Fruit fly (Drosophila melanogaster): ENCODE data around the gene CG4080.

The CG4080 gene

DNA sequence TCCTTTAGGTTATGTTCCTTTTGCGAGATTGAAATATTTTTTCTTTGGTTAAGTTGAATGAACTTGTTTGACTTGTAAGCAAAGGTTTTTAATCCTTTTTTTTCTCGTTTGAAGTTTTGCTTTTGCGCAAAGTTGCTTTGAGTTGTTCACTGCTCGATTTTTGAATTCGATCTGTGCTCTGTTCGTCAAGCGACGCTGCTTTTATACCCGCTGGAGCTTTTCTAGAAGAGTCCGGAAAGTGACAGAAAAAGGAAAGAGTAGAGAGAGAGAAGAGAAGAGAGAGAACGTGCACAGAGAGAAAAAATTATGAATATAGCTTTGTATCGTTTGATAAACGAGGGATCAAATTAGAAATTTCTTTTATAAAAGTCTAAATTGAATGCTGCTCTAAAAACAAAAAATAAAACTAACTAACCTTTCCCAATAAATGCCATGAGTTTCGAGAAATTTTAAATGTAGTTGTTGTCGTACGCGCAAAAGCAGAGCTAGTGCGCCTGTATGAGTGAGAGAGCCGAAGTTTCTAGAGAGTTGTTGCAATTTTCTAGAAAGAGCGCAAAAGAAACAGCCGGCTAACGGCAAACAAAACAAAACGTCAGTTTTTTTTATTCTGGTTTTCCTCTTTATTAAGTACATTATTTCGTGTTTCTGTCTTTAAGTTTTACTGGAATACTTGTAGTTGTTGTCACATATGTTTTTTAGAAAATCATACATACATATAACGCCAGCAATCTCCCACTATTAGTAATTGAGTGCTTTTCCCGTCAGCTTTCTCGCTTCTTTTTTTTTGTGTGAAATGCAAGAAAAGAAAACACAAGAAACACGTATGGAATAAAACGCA is 21.6 kb downstream of the CG4080 start, which contains the start of gene Hsp26:
Gene Hsp26, minus strand, starts transcription at position 230 of the 838 bp plus-strand sequence.
- TF ChIP-seq psq (optimal IDR thresholded peaks at IDR 0.05) (no peak), EcR (GFP tag; optimal IDR thresholded peaks at IDR 0.05) (peak; percentile 74 to 96)

DNA sequence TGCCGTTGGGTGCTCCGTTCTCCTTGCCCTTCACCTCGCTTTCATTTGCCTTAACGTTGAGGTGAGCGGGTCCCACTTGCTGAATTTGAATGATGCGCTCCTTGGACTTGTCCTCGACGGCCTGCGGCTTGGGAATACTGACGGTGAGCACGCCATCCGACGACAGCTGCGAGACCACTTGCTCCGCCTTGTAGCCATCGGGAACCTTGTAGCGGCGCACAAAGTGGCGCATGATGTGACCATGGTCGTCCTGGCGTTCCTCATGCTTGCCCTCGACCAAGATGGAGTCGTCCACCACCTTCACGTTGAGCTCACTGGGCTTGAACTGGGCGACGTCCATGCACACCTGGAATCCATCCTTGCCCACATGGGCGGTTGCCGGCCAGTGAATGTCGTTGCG is 22.5 kb downstream of the CG4080 start:
- TF ChIP-seq pan (optimal IDR thresholded peaks at IDR 0.05) (no peak), psq (optimal IDR thresholded peaks at IDR 0.05) (no peak), CG8478 (optimal IDR thresholded peaks at IDR 0.05) (no peak), Dll (optimal IDR thresholded peaks at IDR 0.05) (no peak), usp (GFP tag; optimal IDR thresholded peaks at IDR 0.05) (no peak), EcR (GFP tag; optimal IDR thresholded peaks at IDR 0.05) (no peak)

DNA sequence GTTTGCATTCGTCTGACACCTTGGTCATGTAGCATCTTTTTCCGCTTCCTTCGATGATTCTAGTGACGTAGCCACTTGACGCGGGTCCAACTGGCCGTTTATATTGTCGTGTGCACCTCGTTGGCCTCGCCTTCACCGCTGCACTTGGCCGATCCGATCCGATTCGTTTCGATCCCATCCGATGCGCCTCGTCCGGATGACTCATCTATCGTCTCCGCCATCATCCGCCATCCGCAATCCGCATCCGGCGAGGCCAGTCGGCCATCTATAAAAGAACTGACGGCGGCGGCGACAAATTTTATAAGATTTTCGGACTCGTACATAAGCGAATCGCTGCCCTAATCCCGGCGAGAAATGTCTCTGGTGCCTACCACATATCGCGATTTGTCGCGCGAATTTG is 23.9 kb downstream of the CG4080 start, which contains the start of gene CG4461:
Gene CG4461, plus strand, starts transcription at position 301 of the 400 bp plus-strand sequence.
- TF ChIP-seq pan (optimal IDR thresholded peaks at IDR 0.05) = no peak

DNA sequence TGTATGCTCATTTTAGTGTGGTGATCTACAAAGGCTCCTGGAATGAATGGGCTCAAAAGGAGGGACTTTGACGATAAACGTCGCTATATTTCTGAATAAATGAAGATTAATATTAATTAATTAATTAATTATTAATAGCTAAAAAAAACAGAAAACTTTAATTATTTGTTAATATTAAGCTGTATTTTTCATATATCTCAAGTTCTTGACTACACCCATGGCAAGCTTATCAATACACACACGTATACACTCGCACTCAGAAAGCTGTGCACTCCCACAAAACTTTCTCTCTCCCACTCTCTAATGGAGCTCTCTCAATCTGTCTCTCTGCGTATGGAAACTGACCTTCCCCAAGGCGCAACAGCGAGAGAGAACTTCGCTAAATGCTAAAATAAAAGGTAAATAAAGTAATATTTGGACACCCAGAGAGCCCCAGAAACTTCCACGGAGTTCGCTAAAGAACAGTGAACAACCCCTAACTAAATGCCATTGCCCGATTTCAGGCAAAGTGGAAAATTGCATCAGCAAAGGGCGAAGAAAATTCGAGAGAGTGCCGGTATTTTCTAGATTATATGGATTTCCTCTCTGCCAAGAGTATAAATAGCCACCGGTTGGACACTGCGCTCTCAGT is 25.5 kb downstream of the CG4080 start:
- TF ChIP-seq CG8478 (optimal IDR thresholded peaks at IDR 0.05) = no peak
- peak; percentile 26 to 68 for TF ChIP-seq EcR (GFP tag; optimal IDR thresholded peaks at IDR 0.05)
- no peak for TF ChIP-seq pan (optimal IDR thresholded peaks at IDR 0.05)
- TF ChIP-seq Dll (optimal IDR thresholded peaks at IDR 0.05) = no peak
- no peak for TF ChIP-seq usp (GFP tag; optimal IDR thresholded peaks at IDR 0.05)
- TF ChIP-seq psq (optimal IDR thresholded peaks at IDR 0.05) = no peak

DNA sequence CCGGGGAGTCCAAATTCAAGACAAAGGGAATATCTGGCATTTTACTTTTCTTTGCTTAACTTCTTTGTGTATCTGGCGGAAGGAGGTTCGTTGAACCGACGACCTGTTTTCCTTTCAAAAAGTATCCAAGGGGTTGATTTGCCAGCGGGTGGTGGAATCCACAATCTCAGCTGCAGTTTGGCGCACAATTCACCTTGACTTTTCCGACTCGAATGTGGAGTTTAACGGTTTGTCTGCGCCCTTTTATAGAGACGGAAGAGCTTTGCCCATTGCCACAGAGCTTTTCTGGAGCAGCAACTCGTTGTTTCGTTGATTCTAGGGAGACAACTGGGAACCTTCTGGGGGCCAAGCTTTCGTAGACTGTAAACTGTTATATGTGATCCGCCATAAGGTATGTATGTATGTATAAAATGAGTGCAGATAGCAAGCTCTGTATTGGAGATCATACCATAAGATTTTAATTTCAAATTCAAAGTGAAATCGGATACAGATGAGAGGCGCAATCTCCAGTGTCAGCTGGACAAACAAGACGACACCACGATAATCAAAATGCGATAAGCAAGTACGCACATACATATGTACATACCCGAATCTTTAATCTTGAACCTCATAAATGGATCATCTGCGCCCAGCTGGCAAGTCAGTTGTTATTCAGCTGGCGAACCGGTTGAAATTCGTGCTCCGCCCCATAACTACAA is 26.6 kb downstream of the CG4080 start, which contains the start of the genes Hsp67Bc, CG4456 and Hsp22:
Gene Hsp67Bc, minus strand, starts transcription at position 220 of the 698 bp plus-strand sequence.
Gene CG4456, plus strand, starts transcription at position 445 of the 698 bp plus-strand sequence.
Gene Hsp22, plus strand, starts transcription at position 654 of the 698 bp plus-strand sequence.
- no peak for TF ChIP-seq usp (GFP tag; optimal IDR thresholded peaks at IDR 0.05)
- TF ChIP-seq pan (optimal IDR thresholded peaks at IDR 0.05) = no peak
- TF ChIP-seq EcR (GFP tag; optimal IDR thresholded peaks at IDR 0.05) = peak in 1 of 2 experiments; percentile 72
- no peak for TF ChIP-seq Dll (optimal IDR thresholded peaks at IDR 0.05)

DNA sequence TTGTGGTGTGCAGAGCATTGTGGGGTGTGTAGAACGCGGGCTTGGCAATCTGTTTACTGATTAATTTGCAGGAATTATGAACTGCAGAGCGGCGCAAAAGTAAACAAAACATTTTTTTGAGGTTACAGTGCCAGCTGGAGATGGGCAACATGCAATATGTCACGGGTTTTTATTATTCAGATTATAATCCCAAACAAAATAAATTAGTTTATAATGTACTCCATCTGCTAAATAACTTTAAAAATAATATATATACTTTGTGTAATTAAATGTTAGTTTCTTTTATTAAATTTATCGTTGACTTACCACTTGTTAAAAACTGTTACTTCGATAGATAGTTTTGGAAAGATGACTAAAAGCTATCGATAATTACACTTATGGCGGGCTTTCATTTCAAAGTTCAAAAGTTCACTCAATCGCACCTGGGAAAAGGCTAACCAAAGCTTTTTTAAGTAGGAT is 28.1 kb downstream of the CG4080 start, which contains the start of gene Fdx1:
Gene Fdx1, minus strand, starts transcription at position 332 of the 459 bp plus-strand sequence.
- TF ChIP-seq pan (optimal IDR thresholded peaks at IDR 0.05) (no peak), CG8478 (optimal IDR thresholded peaks at IDR 0.05) (no peak), EcR (GFP tag; optimal IDR thresholded peaks at IDR 0.05) (no peak), psq (optimal IDR thresholded peaks at IDR 0.05) (no peak), usp (GFP tag; optimal IDR thresholded peaks at IDR 0.05) (no peak), Dll (optimal IDR thresholded peaks at IDR 0.05) (no peak)

DNA sequence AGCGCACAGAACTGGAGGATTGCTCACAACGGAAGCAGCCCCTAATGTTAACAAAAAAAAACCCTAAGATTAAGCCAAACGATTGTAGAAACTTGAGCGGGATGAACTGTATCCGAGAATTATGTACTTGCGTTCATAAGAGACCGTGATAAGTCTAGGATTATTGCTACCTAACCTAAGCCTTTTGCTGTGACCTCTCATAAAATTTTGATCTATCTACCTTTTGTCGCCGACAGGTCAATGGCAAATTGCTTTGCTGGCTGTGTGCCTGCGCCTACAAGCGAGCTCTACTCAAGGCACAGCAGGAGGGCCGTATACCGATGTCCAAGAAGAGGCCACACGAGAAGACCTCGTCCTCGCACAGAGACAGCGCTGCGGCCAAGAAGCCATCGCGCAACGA is 30.4 kb downstream of the CG4080 start:
- TF ChIP-seq psq (optimal IDR thresholded peaks at IDR 0.05) = no peak

DNA sequence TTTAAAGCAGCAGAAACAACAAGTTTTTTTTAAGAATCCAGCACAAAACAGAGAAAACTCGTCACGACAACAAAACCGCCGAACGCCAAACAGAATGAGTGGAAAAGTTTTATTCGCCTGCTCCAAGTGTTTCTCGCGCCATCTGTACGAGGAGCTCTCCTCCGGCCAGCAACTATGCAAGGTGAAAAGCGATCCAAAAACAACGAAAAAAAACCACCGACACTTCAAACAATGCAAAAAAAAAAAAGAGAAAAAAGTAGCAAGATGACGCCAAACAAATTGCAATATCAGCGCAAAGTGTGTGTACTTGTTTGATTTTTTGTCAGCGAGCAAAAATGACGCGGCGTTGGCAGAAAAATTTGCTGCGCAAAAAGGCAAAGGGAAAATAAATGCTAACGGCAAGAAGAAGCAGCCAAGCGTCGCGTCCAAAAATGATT is 31.6 kb downstream of the CG4080 start:
- TF ChIP-seq Dll (optimal IDR thresholded peaks at IDR 0.05) (no peak), psq (optimal IDR thresholded peaks at IDR 0.05) (no peak), pan (optimal IDR thresholded peaks at IDR 0.05) (no peak)

DNA sequence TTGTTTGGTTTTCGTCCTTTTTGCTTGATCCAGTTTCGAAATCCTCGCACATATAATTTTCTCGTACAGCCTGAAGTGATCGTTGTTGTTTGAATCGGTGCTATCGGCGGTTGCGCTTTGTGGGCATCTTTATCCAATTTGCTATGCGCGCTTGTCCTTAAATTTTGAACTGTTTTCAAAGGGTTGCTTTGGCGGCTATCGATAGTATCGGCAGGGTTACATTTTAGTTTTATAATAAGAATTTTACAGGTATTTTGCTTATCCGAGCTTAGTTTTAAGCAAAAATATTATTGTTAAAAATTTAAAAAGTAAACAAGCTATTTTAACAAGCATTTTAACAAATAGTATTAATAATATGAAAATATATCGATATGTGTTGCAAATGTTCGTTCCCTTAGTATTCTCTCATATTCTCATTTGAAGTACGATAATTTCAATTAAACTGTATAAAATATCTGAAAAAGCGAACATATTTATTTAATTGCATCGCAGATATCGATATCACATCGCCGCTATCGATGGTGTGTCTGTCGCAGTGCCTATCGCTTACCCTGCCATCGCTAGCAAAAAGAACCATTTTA is 32.1 kb downstream of the CG4080 start, which contains the start of the genes Klp67A and CG4452:
Gene Klp67A, minus strand, starts transcription at position 197 of the 581 bp plus-strand sequence.
Gene CG4452, plus strand, starts transcription at position 528 of the 581 bp plus-strand sequence.
- peak; percentile 62 for TF ChIP-seq psq (optimal IDR thresholded peaks at IDR 0.05)
- TF ChIP-seq EcR (GFP tag; optimal IDR thresholded peaks at IDR 0.05) = no peak

DNA sequence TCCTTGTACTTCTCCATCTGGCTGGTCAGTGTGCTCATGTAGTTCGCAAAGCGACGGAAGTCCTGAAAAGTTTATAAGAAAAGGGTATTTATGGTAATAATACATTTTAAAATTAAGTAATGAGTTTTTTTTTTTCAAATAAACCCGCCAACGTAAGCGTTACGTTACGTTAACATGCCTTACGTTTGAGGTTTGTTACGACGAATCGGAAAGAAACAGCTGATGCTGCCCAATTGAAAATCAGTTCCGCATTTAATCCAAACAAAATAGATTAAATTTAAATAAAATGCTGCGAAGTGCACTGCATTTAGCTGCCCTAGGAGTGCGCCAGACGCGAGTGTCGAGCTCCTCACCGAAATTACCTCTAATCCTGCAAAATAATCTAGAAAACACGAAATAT is 34.9 kb downstream of the CG4080 start, which contains the start of gene mRRF1:
Gene mRRF1, plus strand, starts transcription at position 220 of the 400 bp plus-strand sequence.
- no peak for TF ChIP-seq usp (GFP tag; optimal IDR thresholded peaks at IDR 0.05)
- TF ChIP-seq psq (optimal IDR thresholded peaks at IDR 0.05) = no peak
- TF ChIP-seq pan (optimal IDR thresholded peaks at IDR 0.05) = no peak
- TF ChIP-seq CG8478 (optimal IDR thresholded peaks at IDR 0.05) = no peak
- TF ChIP-seq EcR (GFP tag; optimal IDR thresholded peaks at IDR 0.05) = no peak
- no peak for TF ChIP-seq Dll (optimal IDR thresholded peaks at IDR 0.05)

DNA sequence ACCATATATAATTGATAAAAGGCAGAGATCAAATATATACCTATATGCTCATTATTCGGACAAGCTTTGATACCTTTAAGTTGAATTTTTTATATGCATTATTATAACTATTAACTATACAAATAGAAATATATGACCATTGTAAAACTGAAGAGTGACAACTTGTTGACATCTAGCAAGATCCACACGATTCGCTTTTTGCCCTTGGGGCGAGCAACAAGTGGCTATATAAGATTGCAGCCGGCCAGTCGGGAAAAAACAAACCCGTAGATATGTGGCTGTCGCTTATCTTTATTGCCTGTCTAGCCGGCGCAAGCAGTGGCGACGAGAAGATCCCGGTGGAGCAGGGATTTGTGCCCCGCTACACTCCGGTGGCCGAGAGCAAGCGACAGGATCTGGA is 37.1 kb downstream of the CG4080 start, which contains the start of gene CG34456:
Gene CG34456, plus strand, starts transcription at position 215 of the 400 bp plus-strand sequence.
- TF ChIP-seq Dll (optimal IDR thresholded peaks at IDR 0.05) = no peak
- no peak for TF ChIP-seq EcR (GFP tag; optimal IDR thresholded peaks at IDR 0.05)
- TF ChIP-seq CG8478 (optimal IDR thresholded peaks at IDR 0.05) = no peak
- no peak for TF ChIP-seq usp (GFP tag; optimal IDR thresholded peaks at IDR 0.05)
- TF ChIP-seq psq (optimal IDR thresholded peaks at IDR 0.05) = no peak
- no peak for TF ChIP-seq pan (optimal IDR thresholded peaks at IDR 0.05)
